Worm (Caenorhabditis elegans): ENCODE measurements around the gene sup-1.

DNA sequence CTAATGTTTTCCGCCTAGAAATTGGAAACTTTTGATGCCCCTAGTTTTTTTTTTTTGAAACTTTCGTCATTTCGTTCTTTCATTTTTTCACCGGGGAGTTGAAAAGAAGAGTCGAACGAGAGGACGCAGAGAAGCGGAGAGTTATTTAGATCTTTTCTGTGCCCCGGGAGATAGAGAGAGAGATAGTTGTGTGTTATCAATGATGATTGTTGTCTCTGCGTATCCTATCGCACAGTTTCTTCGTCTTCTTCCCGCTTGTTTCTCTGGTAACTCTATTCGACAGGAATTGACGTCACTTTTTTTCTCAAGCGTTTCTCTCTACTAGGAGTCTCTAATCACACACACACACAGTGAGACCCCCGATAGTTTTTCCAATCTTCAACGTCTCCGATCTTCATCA lies 48.1 kb downstream of the sup-1 start:
- TF ChIP-seq fos-1 (tag; optimal IDR thresholded peaks at IDR 0.05) = no peak
- TF ChIP-seq nhr-77 (tag; optimal IDR thresholded peaks at IDR 0.05) = no peak

Data from whole organism, L3 larva.